Worm (Caenorhabditis elegans) whole organism, late embryonic: ENCODE data around the gene gst-23.

Source experiments
- ama-1 ChIP-seq: fragments of 150-350 bp; optimal IDR thresholded peaks from 2 replicates; lab custom pipeline; 2014
- ceh-2 ChIP-seq: sonication (generic microtip); optimal IDR thresholded peaks from 2 replicates; lab custom pipeline; 2016; ENCODE audit warnings: missing genotype, missing genetic modification characterization, missing compliant biosample characterization
- elt-2 ChIP-seq: sonication (generic microtip); optimal IDR thresholded peaks from 2 replicates; lab custom pipeline; 2016; ENCODE audit warnings: missing genetic modification reagents, missing genetic modification characterization, missing compliant biosample characterization
- ets-4 ChIP-seq: sonication (generic microtip); optimal IDR thresholded peaks from 2 replicates; lab custom pipeline; 2016; ENCODE audit warnings: missing genetic modification characterization, missing compliant biosample characterization
- madf-2 ChIP-seq: sonication (generic microtip); optimal IDR thresholded peaks from 2 replicates; lab custom pipeline; 2017; ENCODE audit warnings: missing genetic modification characterization, missing compliant biosample characterization
- nhr-11 ChIP-seq: fragments of 150-350 bp; optimal IDR thresholded peaks from 2 replicates; lab custom pipeline; 2014; ENCODE audit warnings: missing biosample characterization, missing genetic modification characterization
- pag-3 ChIP-seq: sonication (generic microtip); optimal IDR thresholded peaks from 2 replicates; lab custom pipeline; 2016; ENCODE audit warnings: missing compliant biosample characterization, missing genetic modification characterization, borderline replicate concordance
- pha-4 ChIP-seq: fragments of 150-350 bp; optimal IDR thresholded peaks from 2 replicates; lab custom pipeline; 2018; ENCODE audit warnings: missing biosample characterization, missing genetic modification reagents, missing genetic modification characterization
- tbx-2 ChIP-seq: sonication (generic microtip); optimal IDR thresholded peaks from 2 replicates; lab custom pipeline; 2016; ENCODE audit warnings: missing genetic modification characterization, missing compliant biosample characterization
- tbx-7 ChIP-seq: sonication (generic microtip); optimal IDR thresholded peaks from 2 replicates; lab custom pipeline; 2016; ENCODE audit warnings: missing genotype, missing genetic modification characterization, missing compliant biosample characterization
- unc-3 ChIP-seq, 2 experiments: fragments of 200-800 bp in 1 of 2; sonication (Bioruptor generic) in 1 of 2; sonication (generic microtip) in 1 of 2; conservative IDR thresholded peaks in 1 of 2; optimal IDR thresholded peaks in 1 of 2; 2 replicates each; pipeline versions ENCODE4 v1.3.6 to Lab custom; 2016 to 2022; ENCODE audit warnings: missing compliant biosample characterization in 2 of 2, missing genetic modification characterization in 2 of 2, missing genetic modification reagents in 1 of 2
- unc-42 ChIP-seq: sonication (generic microtip); optimal IDR thresholded peaks from 2 replicates; lab custom pipeline; 2016; ENCODE audit warnings: missing genotype, missing genetic modification characterization, missing compliant biosample characterization

DNA sequence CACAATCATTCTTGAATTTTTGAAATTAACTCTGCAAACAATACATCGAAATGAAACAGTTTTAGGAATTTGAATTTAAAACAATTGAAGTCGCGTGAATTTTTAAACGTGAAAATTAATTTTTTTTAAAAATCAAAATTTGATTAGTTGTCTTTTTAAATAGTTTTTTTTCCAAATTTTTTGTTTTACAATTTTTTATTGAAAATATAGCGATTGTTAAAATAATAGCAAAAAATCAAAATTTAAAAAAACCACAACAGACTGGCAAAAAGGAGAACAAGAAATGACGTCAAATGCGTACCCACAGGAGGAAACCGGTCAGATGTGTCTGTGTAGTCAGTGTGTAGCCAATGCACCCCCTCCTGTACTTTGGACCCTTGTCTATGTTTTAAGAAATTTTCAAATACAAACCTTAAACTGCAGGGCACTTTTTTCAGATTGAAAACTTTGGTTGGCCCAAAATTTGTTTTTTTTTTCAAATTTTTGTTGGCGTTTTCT, 46.2 kb upstream of the gst-23 start, which contains the start of the genes Y73C8B.1 and Y73C8B.5:
- no peak for TF ChIP-seq elt-2
- TF ChIP-seq tbx-7 (tag; lab: Kevin White, UChicago): no peak
- TF ChIP-seq ceh-2 (tag; lab: Kevin White, UChicago): no peak
- no peak for TF ChIP-seq madf-2
- TF ChIP-seq nhr-11 (tag; lab: Kevin White, UChicago): no peak
- no peak for TF ChIP-seq pag-3
- no peak for TF ChIP-seq unc-3 (GFP tag; conservative IDR thresholded peaks at IDR 0.05; lab: Robert Waterston, UW)
- no peak for TF ChIP-seq unc-3 (tag; optimal IDR thresholded peaks at IDR 0.05; lab: Kevin White, UChicago)
- no peak for TF ChIP-seq tbx-2
- TF ChIP-seq ama-1 (lab: Kevin White, UChicago): no peak
- no peak for TF ChIP-seq unc-42 (tag; lab: Kevin White, UChicago)
- no peak for TF ChIP-seq pha-4 (tag; lab: Kevin White, UChicago)
- TF ChIP-seq ets-4 (tag; lab: Kevin White, UChicago): no peak
